Fruit fly (Drosophila melanogaster) Kc167 (cell line): Measurements from ENCODE around the gene Lk6.

Experiments
- h ChIP-seq: fragments of >200 bp; optimal IDR thresholded peaks from 3 replicates; lab custom pipeline; 2018; ENCODE audit warnings: missing external identifiers
- ttk ChIP-seq: sonication (Bioruptor generic); optimal IDR thresholded peaks from 2 replicates; lab custom pipeline; 2017; ENCODE audit warnings: missing external identifiers

- TF ChIP-seq h (lab: Kevin White, UChicago) (no peak), ttk (lab: Kevin White, UChicago) (no peak)
Measured at dm6 chr3R:11764279-11764880, at the start of gene Lk6.
